Worm (Caenorhabditis elegans) whole organism, L2 larva: ENCODE data around the gene pals-29.

Source experiments
- C34F6.9 ChIP-seq: fragments of 150-350 bp; optimal IDR thresholded peaks from 2 replicates; lab custom pipeline; 2014; ENCODE audit warnings: missing biosample characterization, missing genetic modification characterization
- F13H6.1 ChIP-seq: sonication (generic microtip); optimal IDR thresholded peaks from 2 replicates; lab custom pipeline; 2016; ENCODE audit warnings: missing genetic modification characterization, missing compliant biosample characterization
- R02D3.7 ChIP-seq: fragments of 150-350 bp; optimal IDR thresholded peaks from 2 replicates; lab custom pipeline; 2014; ENCODE audit warnings: missing biosample characterization, missing genetic modification characterization
- ZK546.5 ChIP-seq: sonication (generic microtip); optimal IDR thresholded peaks from 2 replicates; lab custom pipeline; 2017; ENCODE audit warnings: missing biosample characterization, missing genetic modification characterization
- alr-1 ChIP-seq: fragments of 150-350 bp; optimal IDR thresholded peaks from 2 replicates; lab custom pipeline; 2014; ENCODE audit warnings: missing biosample characterization, missing genetic modification characterization
- aly-2 ChIP-seq: fragments of 150-350 bp; optimal IDR thresholded peaks from 2 replicates; lab custom pipeline; 2014; ENCODE audit warnings: missing biosample characterization, missing genetic modification characterization
- ama-1 ChIP-seq: fragments of 150-350 bp; optimal IDR thresholded peaks from 2 replicates; lab custom pipeline; 2018; ENCODE audit warnings: inconsistent platforms
- blmp-1 ChIP-seq: sonication (generic microtip); optimal IDR thresholded peaks from 2 replicates; lab custom pipeline; 2017; ENCODE audit warnings: missing genetic modification characterization, mild to moderate bottlenecking, missing compliant biosample characterization, antibody characterized with exemption, moderate library complexity; ENCODE audit not compliant: insufficient read depth
- ceh-16 ChIP-seq: fragments of 150-350 bp; optimal IDR thresholded peaks from 2 replicates; lab custom pipeline; 2014; ENCODE audit warnings: missing biosample characterization, missing genetic modification characterization
- ceh-82 ChIP-seq: fragments of 150-350 bp; optimal IDR thresholded peaks from 2 replicates; lab custom pipeline; 2014; ENCODE audit warnings: missing biosample characterization, missing genetic modification characterization
- crh-2 ChIP-seq: sonication (generic microtip); optimal IDR thresholded peaks from 2 replicates; lab custom pipeline; 2017; ENCODE audit warnings: missing biosample characterization, missing genetic modification characterization
- dmd-4 ChIP-seq: sonication (generic microtip); optimal IDR thresholded peaks from 2 replicates; lab custom pipeline; 2017; ENCODE audit warnings: missing biosample characterization, missing genetic modification characterization
- egl-27 ChIP-seq: sonication (generic microtip); optimal IDR thresholded peaks from 3 replicates; lab custom pipeline; 2017; ENCODE audit warnings: missing biosample characterization, missing genetic modification reagents, missing genetic modification characterization
- elt-1 ChIP-seq: fragments of 150-350 bp; optimal IDR thresholded peaks from 2 replicates; lab custom pipeline; 2014; ENCODE audit warnings: missing biosample characterization, missing genetic modification characterization
- elt-3 ChIP-seq: sonication (generic microtip); optimal IDR thresholded peaks from 2 replicates; lab custom pipeline; 2017; ENCODE audit warnings: missing biosample characterization, missing genetic modification characterization
- fos-1 ChIP-seq: fragments of 150-350 bp; optimal IDR thresholded peaks from 2 replicates; lab custom pipeline; 2014; ENCODE audit warnings: missing biosample characterization, missing genetic modification characterization
- gmeb-1 ChIP-seq: fragments of 150-350 bp; optimal IDR thresholded peaks from 2 replicates; lab custom pipeline; 2014; ENCODE audit warnings: missing biosample characterization, missing genetic modification characterization
- lin-13 ChIP-seq: fragments of 150-350 bp; optimal IDR thresholded peaks from 2 replicates; lab custom pipeline; 2014; ENCODE audit warnings: missing biosample characterization, missing genetic modification reagents, missing genetic modification characterization
- lin-39 ChIP-seq: fragments of 150-350 bp; optimal IDR thresholded peaks from 2 replicates; lab custom pipeline; 2014; ENCODE audit warnings: missing biosample characterization, missing genetic modification reagents, missing genetic modification characterization
- lsy-2 ChIP-seq, 2 experiments: fragments of 150-350 bp in 1 of 2; sonication (generic microtip) in 1 of 2; optimal IDR thresholded peaks; 2 replicates each; lab custom pipeline; 2014 to 2017; ENCODE audit warnings: missing biosample characterization in 2 of 2, missing genetic modification characterization in 2 of 2
- mab-5 ChIP-seq: fragments of 150-350 bp; optimal IDR thresholded peaks from 2 replicates; lab custom pipeline; 2014; ENCODE audit warnings: missing biosample characterization, missing genetic modification characterization
- mbf-1 ChIP-seq: sonication (generic microtip); optimal IDR thresholded peaks from 2 replicates; lab custom pipeline; 2017; ENCODE audit warnings: missing biosample characterization, missing genetic modification characterization
- mdl-1 ChIP-seq, 2 experiments: fragments of 150-350 bp in 1 of 2; sonication (generic microtip) in 1 of 2; optimal IDR thresholded peaks; 2 replicates each; lab custom pipeline; 2017; ENCODE audit warnings: missing biosample characterization in 2 of 2, missing genetic modification characterization in 2 of 2
- nhr-10 ChIP-seq: sonication (generic microtip); optimal IDR thresholded peaks from 2 replicates; lab custom pipeline; 2017; ENCODE audit warnings: missing biosample characterization, missing genetic modification characterization
- nhr-11 ChIP-seq: fragments of 150-350 bp; optimal IDR thresholded peaks from 2 replicates; lab custom pipeline; 2014; ENCODE audit warnings: missing biosample characterization, missing genetic modification characterization
- nhr-12 ChIP-seq: fragments of 150-350 bp; optimal IDR thresholded peaks from 2 replicates; lab custom pipeline; 2014; ENCODE audit warnings: missing biosample characterization, missing genetic modification characterization
- nhr-129 ChIP-seq: fragments of 150-350 bp; optimal IDR thresholded peaks from 2 replicates; lab custom pipeline; 2014; ENCODE audit warnings: missing biosample characterization, missing genetic modification characterization
- nhr-25 ChIP-seq: fragments of 150-350 bp; sonication (generic microtip); optimal IDR thresholded peaks from 3 replicates; lab custom pipeline; 2014; ENCODE audit warnings: missing biosample characterization, missing genetic modification characterization
- nhr-6 ChIP-seq: fragments of 150-350 bp; optimal IDR thresholded peaks from 2 replicates; lab custom pipeline; 2014; ENCODE audit warnings: missing biosample characterization, missing genetic modification characterization
- nhr-77 ChIP-seq: fragments of 150-350 bp; optimal IDR thresholded peaks from 2 replicates; lab custom pipeline; 2014; ENCODE audit warnings: missing biosample characterization, missing genetic modification characterization
- peb-1 ChIP-seq: fragments of 150-350 bp; optimal IDR thresholded peaks from 2 replicates; lab custom pipeline; 2014; ENCODE audit warnings: missing biosample characterization, missing genetic modification characterization
- sem-4 ChIP-seq: fragments of 150-350 bp; optimal IDR thresholded peaks from 2 replicates; lab custom pipeline; 2014; ENCODE audit warnings: missing biosample characterization, missing genetic modification reagents, missing genetic modification characterization
- sma-3 ChIP-seq: sonication (generic microtip); optimal IDR thresholded peaks from 2 replicates; lab custom pipeline; 2016; ENCODE audit warnings: missing genetic modification reagents, missing genetic modification characterization, missing compliant biosample characterization
- sma-9 ChIP-seq, 2 experiments: fragments of 150-350 bp in 1 of 2; sonication (generic microtip) in 1 of 2; optimal IDR thresholded peaks; 2 replicates each; lab custom pipeline; 2014 to 2016; ENCODE audit warnings: missing genetic modification characterization in 2 of 2, mild to moderate bottlenecking in 1 of 2, missing biosample characterization in 1 of 2, missing compliant biosample characterization in 1 of 2, missing genetic modification reagents in 1 of 2, moderate library complexity in 1 of 2
- snpc-4 ChIP-seq: fragments of 150-350 bp; optimal IDR thresholded peaks from 2 replicates; lab custom pipeline; 2014; ENCODE audit warnings: missing biosample characterization, missing genetic modification characterization
- unc-55 ChIP-seq: fragments of 150-350 bp; sonication (generic microtip); optimal IDR thresholded peaks from 3 replicates; lab custom pipeline; 2014; ENCODE audit warnings: missing biosample characterization, missing genetic modification reagents, missing genetic modification characterization
- zag-1 ChIP-seq: fragments of 150-350 bp; optimal IDR thresholded peaks from 2 replicates; lab custom pipeline; 2014; ENCODE audit warnings: missing biosample characterization, missing genetic modification characterization
- ztf-1 ChIP-seq: fragments of 200-800 bp; sonication (Bioruptor generic); conservative IDR thresholded peaks from 2 replicates; pipeline ENCODE4 v1.3.6; 2022; ENCODE audit warnings: missing genetic modification characterization, missing compliant biosample characterization

The pals-29 gene

ce11 chrIV:14506995-14507394 is 35.4 kb downstream of the pals-29 start:
- TF ChIP-seq nhr-129 (tag; lab: Kevin White, UChicago) (peak; percentile 82), gmeb-1 (tag; lab: Kevin White, UChicago) (no peak), crh-2 (tag; lab: Kevin White, UChicago) (no peak), lin-39 (tag; lab: Kevin White, UChicago) (no peak), aly-2 (tag; lab: Kevin White, UChicago) (no peak), alr-1 (tag; lab: Kevin White, UChicago) (no peak), ztf-1 (GFP tag; lab: Robert Waterston, UW) (no peak), R02D3.7 (tag; lab: Kevin White, UChicago) (no peak), zag-1 (tag; lab: Kevin White, UChicago) (no peak), nhr-11 (no peak), nhr-77 (tag; lab: Kevin White, UChicago) (no peak), nhr-10 (no peak), mab-5 (no peak), C34F6.9 (tag; lab: Kevin White, UChicago) (peak; percentile 18), nhr-6 (tag; lab: Kevin White, UChicago) (no peak), snpc-4 (no peak), mdl-1 (tag; optimal IDR thresholded peaks at IDR 0.05; lab: Kevin White, UChicago) (no peak), sma-3 (GFP tag; lab: Kevin White, UChicago) (no peak), blmp-1 (tag; lab: Kevin White, UChicago) (no peak), ceh-16 (tag; lab: Kevin White, UChicago) (no peak), peb-1 (tag; lab: Kevin White, UChicago) (no peak), nhr-12 (tag; lab: Kevin White, UChicago) (no peak), dmd-4 (tag; lab: Kevin White, UChicago) (no peak), lin-13 (GFP tag; lab: Kevin White, UChicago) (no peak), unc-55 (GFP tag; lab: Kevin White, UChicago) (no peak), fos-1 (tag; lab: Kevin White, UChicago) (no peak), lsy-2 (tag; optimal IDR thresholded peaks at IDR 0.05; lab: Kevin White, UChicago) (no peak), F13H6.1 (tag; lab: Kevin White, UChicago) (peak; percentile 70), elt-3 (tag; lab: Kevin White, UChicago) (no peak), ZK546.5 (tag; lab: Kevin White, UChicago) (no peak), ceh-82 (tag; lab: Kevin White, UChicago) (no peak), nhr-25 (tag; lab: Kevin White, UChicago) (no peak), egl-27 (no peak), sma-9 (GFP tag; optimal IDR thresholded peaks at IDR 0.05; lab: Kevin White, UChicago) (peak; percentile 43), sma-9 (tag; optimal IDR thresholded peaks at IDR 0.05; lab: Kevin White, UChicago) (no peak)

ce11 chrIV:14506042-14506441 is 36.4 kb downstream of the pals-29 start:
- TF ChIP-seq crh-2 (tag; lab: Kevin White, UChicago) = no peak
- no peak for TF ChIP-seq nhr-77 (tag; lab: Kevin White, UChicago)
- TF ChIP-seq F13H6.1 (tag; lab: Kevin White, UChicago) = peak; percentile 58
- TF ChIP-seq nhr-129 (tag; lab: Kevin White, UChicago) = peak; percentile 65
- TF ChIP-seq C34F6.9 (tag; lab: Kevin White, UChicago) = peak; percentile 6

- TF ChIP-seq nhr-6 (tag; lab: Kevin White, UChicago) (no peak), elt-1 (tag; lab: Kevin White, UChicago) (no peak), sem-4 (no peak)
These were observed 37.4 kb downstream of the pals-29 start, which contains the start of gene tag-273 for ce11 chrIV:14505066-14505465. tag-273 (minus strand) TSS chrIV:14505166.

- no peak for TF ChIP-seq ama-1 (lab: Kevin White, UChicago)
- no peak for TF ChIP-seq nhr-12 (tag; lab: Kevin White, UChicago)
- TF ChIP-seq nhr-11 = no peak
- peak; percentile 1 for TF ChIP-seq unc-55 (GFP tag; lab: Kevin White, UChicago)
- no peak for TF ChIP-seq mbf-1 (tag; lab: Kevin White, UChicago)
- TF ChIP-seq nhr-77 (tag; lab: Kevin White, UChicago) = no peak
- TF ChIP-seq dmd-4 (tag; lab: Kevin White, UChicago) = no peak
These were observed 45.9 kb downstream of the pals-29 start for ce11 chrIV:14496494-14496893.
